Fruit fly (Drosophila melanogaster): Measurements from ENCODE around the gene del.
A peak's percentile ranks its signal among the peaks of the same experiment; 100 is the strongest.

The del gene

DNA sequence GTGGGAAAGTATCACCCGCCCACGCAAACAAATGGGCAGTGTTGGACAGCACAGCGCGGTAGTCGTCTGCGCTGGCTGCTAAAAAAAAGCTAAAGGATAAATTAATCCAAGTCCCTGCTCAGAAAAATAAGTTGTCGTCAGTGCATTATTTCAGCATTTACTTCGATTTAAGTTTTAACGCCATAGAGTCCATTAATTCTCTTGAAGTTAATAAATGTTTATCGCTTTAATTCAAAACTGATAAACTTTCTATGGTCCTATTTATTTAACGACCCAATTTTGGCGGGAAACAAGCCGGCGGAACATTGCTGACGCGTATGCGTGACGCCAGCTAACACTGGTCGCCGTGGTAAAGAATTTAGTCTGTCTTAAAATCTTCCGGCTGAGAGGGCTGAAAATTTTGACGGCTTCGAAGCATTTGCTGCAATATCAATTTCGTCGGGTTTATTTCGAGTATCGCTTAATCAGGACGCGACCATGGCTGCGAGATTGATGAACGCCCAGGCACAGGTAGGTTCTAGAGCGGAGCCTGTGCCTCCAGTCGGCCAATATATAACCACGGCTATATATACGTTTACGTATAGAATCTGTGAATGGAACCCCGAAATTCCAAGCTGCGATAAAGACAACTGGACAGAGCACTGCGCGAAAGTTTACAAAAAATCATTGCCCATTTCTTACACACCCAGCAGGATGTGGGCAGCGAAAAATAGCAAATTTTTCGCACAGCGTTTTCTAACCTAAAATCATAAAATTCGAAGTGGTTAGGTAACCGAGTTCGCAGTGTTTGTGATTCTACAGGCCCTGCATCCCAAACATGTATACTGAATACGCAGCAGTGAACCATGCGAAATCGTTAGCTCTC is 20.2 kb upstream of the del start, which contains the start of the genes mAcon1, CG43345 and CG43346 (continued):
- peak; percentile 80 for TF ChIP-seq CG4404 (GFP tag; IDR thresholded peaks at IDR 0.05)
- no peak for TF ChIP-seq yki (optimal IDR thresholded peaks at IDR 0.05)
- TF ChIP-seq Sry-β (GFP tag; optimal IDR thresholded peaks at IDR 0.05), result peak; percentile 99
- TF ChIP-seq Abd-B (GFP tag; optimal IDR thresholded peaks at IDR 0.05), result peak; percentile 89
- no peak for TF ChIP-seq CG15073 (GFP tag; optimal IDR thresholded peaks at IDR 0.05)
- TF ChIP-seq CG12104 (GFP tag; optimal IDR thresholded peaks at IDR 0.05), result peak; percentile 64
- TF ChIP-seq Hand (GFP tag; optimal IDR thresholded peaks at IDR 0.05), result no peak
- peak; percentile 54 for TF ChIP-seq CG33557 (GFP tag; optimal IDR thresholded peaks at IDR 0.05)
- TF ChIP-seq D (optimal IDR thresholded peaks at IDR 0.05), result no peak
- peak; percentile 53 for TF ChIP-seq D (GFP tag; optimal IDR thresholded peaks at IDR 0.05)
- peak; percentile 94 for TF ChIP-seq zfh2 (GFP tag; optimal IDR thresholded peaks at IDR 0.05)
- TF ChIP-seq croc (GFP tag; conservative IDR thresholded peaks at IDR 0.05), result peak; percentile 64
- TF ChIP-seq ash1 (GFP tag; optimal IDR thresholded peaks at IDR 0.05), result no peak
- TF ChIP-seq CG8281 (tag; optimal IDR thresholded peaks at IDR 0.05), result peak; percentile 39
- peak; percentile 67 for TF ChIP-seq disco-r (GFP tag; optimal IDR thresholded peaks at IDR 0.05)
- no peak for TF ChIP-seq nau (GFP tag; optimal IDR thresholded peaks at IDR 0.05)
- no peak for TF ChIP-seq unc-4 (GFP tag; IDR thresholded peaks at IDR 0.05; ENCODE audit: partially characterized antibody)
- TF ChIP-seq CG10979 (tag; optimal IDR thresholded peaks at IDR 0.05), result peak; percentile 64
- peak; percentile 93 for TF ChIP-seq CG2120 (GFP tag; optimal IDR thresholded peaks at IDR 0.05)
- peak; percentile 76 for TF ChIP-seq az2 (GFP tag; optimal IDR thresholded peaks at IDR 0.05)
- peak; percentile 75 for TF ChIP-seq CG17385 (GFP tag; optimal IDR thresholded peaks at IDR 0.05)
- TF ChIP-seq pho (GFP tag; optimal IDR thresholded peaks at IDR 0.05), result peak; percentile 94
- no peak for TF ChIP-seq ham (GFP tag; IDR thresholded peaks at IDR 0.05)
- TF ChIP-seq Mes4 (GFP tag; optimal IDR thresholded peaks at IDR 0.05), result peak; percentile 73
- peak; percentile 53 for TF ChIP-seq YL-1 (GFP tag; optimal IDR thresholded peaks at IDR 0.05)
- TF ChIP-seq lbe (GFP tag; optimal IDR thresholded peaks at IDR 0.05), result peak; percentile 69
- peak; percentile 83 for TF ChIP-seq ind (GFP tag; optimal IDR thresholded peaks at IDR 0.05)
- TF ChIP-seq Drgx (GFP tag; IDR thresholded peaks at IDR 0.05), result peak; percentile 47; the same call in 1 of the 2 replicates
- TF ChIP-seq chif (GFP tag; optimal IDR thresholded peaks at IDR 0.05), result peak; percentile 71 to 78
- no peak for TF ChIP-seq fd64A (GFP tag; optimal IDR thresholded peaks at IDR 0.05)
- peak; percentile 82 for TF ChIP-seq Max (GFP tag; optimal IDR thresholded peaks at IDR 0.05)
- peak; percentile 59; the same call in 1 of the 3 replicates for TF ChIP-seq CG7357 (GFP tag; IDR thresholded peaks at IDR 0.05)
- peak; percentile 86 for TF ChIP-seq CG18599 (GFP tag; optimal IDR thresholded peaks at IDR 0.05)
- peak; percentile 46; the same call in 1 of the 2 replicates for TF ChIP-seq CG11247 (GFP tag; IDR thresholded peaks at IDR 0.05)
- peak; percentile 98 for TF ChIP-seq sens (GFP tag)
- no peak for TF ChIP-seq Sox102F (GFP tag; optimal IDR thresholded peaks at IDR 0.05)
- TF ChIP-seq HLH4C (GFP tag; IDR thresholded peaks at IDR 0.05; ENCODE audit: partially characterized antibody), result no peak
- TF ChIP-seq gcm (GFP tag; optimal IDR thresholded peaks at IDR 0.05), result no peak
- TF ChIP-seq pnt (GFP tag; optimal IDR thresholded peaks at IDR 0.05), result peak; percentile 82
- TF ChIP-seq dmrt11E (tag; optimal IDR thresholded peaks at IDR 0.05), result peak; percentile 73
- TF ChIP-seq HmgD (GFP tag; optimal IDR thresholded peaks at IDR 0.05), result peak; percentile 88
- no peak for TF ChIP-seq caup (GFP tag; optimal IDR thresholded peaks at IDR 0.05; ENCODE audit: severe bottlenecking)
- TF ChIP-seq CG11560 (tag; IDR thresholded peaks at IDR 0.05), result peak; percentile 55; the same call in 1 of the 3 replicates
- peak; percentile 83 for TF ChIP-seq Meics (GFP tag; optimal IDR thresholded peaks at IDR 0.05)
- peak; percentile 86 for TF ChIP-seq CG14710 (tag; optimal IDR thresholded peaks at IDR 0.05)
- TF ChIP-seq CG11085 (GFP tag; IDR thresholded peaks at IDR 0.05), result peak; percentile 35; the same call in 1 of the 2 replicates
- TF ChIP-seq CG18262 (tag; optimal IDR thresholded peaks at IDR 0.05), result peak; percentile 73
- peak in 1 of 3 experiments; percentile 76 for TF ChIP-seq lola (GFP tag; optimal IDR thresholded peaks at IDR 0.05)
